Fruit fly (Drosophila melanogaster) whole organism, embryonic: ENCODE data around the gene CG42258.

ENCODE experiments used
- Atf6 ChIP-seq: fragments of 200-800 bp; sonication (Bioruptor generic); IDR thresholded peaks from 2 replicates; pipeline ENCODE4 v1.3.6; 2022; ENCODE audit warnings: missing biosample characterization, missing genetic modification characterization
- CG1024 ChIP-seq: fragments of 200-800 bp; sonication (Bioruptor generic); IDR thresholded peaks from 2 replicates; pipeline ENCODE4 v1.3.6; 2022; ENCODE audit warnings: missing biosample characterization, missing genetic modification characterization
- CG13287 ChIP-seq: fragments of 200-800 bp; sonication (Bioruptor generic); IDR thresholded peaks from 2 replicates; pipeline ENCODE4 v1.3.6; 2022; ENCODE audit warnings: missing biosample characterization, missing genetic modification characterization; ENCODE audit not compliant: partially characterized antibody
- CG14710 ChIP-seq: fragments of 200-800 bp; sonication (Bioruptor generic); optimal IDR thresholded peaks from 3 replicates; lab custom pipeline; 2019; ENCODE audit warnings: missing biosample characterization, mild to moderate bottlenecking, missing genetic modification characterization, moderate library complexity
- CG18599 ChIP-seq: fragments of 200-800 bp; sonication (Bioruptor generic); optimal IDR thresholded peaks from 3 replicates; lab custom pipeline; 2017; ENCODE audit warnings: missing biosample characterization, missing genetic modification characterization, mild to moderate bottlenecking, moderate library complexity, missing genetic modification reagents
- CG2199 ChIP-seq: fragments of 200-800 bp; sonication (Bioruptor generic); IDR thresholded peaks from 3 replicates; pipeline ENCODE4 v1.3.6; 2022; ENCODE audit warnings: missing biosample characterization, missing genetic modification characterization
- CG31441 ChIP-seq: fragments of 200-800 bp; sonication (Bioruptor generic); IDR thresholded peaks from 2 replicates; pipeline ENCODE4 v1.3.6; 2022; ENCODE audit warnings: missing biosample characterization, missing genetic modification characterization
- CG3838 ChIP-seq: fragments of 200-800 bp; sonication (Bioruptor generic); optimal IDR thresholded peaks from 3 replicates; lab custom pipeline; 2016; ENCODE audit warnings: missing biosample characterization, missing genetic modification characterization
- CG4404 ChIP-seq: fragments of 200-800 bp; sonication (Bioruptor generic); IDR thresholded peaks from 2 replicates; pipeline ENCODE4 v1.3.6; 2022; ENCODE audit warnings: missing biosample characterization, missing genetic modification characterization
- CG5245 ChIP-seq: fragments of 200-800 bp; sonication (Bioruptor generic); optimal IDR thresholded peaks from 3 replicates; lab custom pipeline; 2016; ENCODE audit warnings: missing biosample characterization, missing genetic modification characterization
- CG5953 ChIP-seq: fragments of 200-800 bp; sonication (Bioruptor generic); IDR thresholded peaks from 2 replicates; pipeline ENCODE4 v1.3.6; 2022; ENCODE audit warnings: missing biosample characterization, missing genetic modification characterization
- CG6175 ChIP-seq: fragments of 200-800 bp; sonication (Bioruptor generic); IDR thresholded peaks from 3 replicates; pipeline ENCODE4 v1.3.6; 2022; ENCODE audit warnings: missing biosample characterization, missing genetic modification characterization
- CG6254 ChIP-seq: fragments of 200-800 bp; sonication (Bioruptor generic); optimal IDR thresholded peaks from 3 replicates; lab custom pipeline; 2017; ENCODE audit warnings: mild to moderate bottlenecking, missing biosample characterization, missing genetic modification reagents, missing genetic modification characterization
- CG6765 ChIP-seq: fragments of 200-800 bp; sonication (Bioruptor generic); optimal IDR thresholded peaks from 3 replicates; lab custom pipeline; 2017; ENCODE audit warnings: missing biosample characterization, mild to moderate bottlenecking, missing genetic modification characterization
- CG8765 ChIP-seq: fragments of 200-800 bp; sonication (Bioruptor generic); IDR thresholded peaks from 2 replicates; pipeline ENCODE4 v1.3.6; 2022; ENCODE audit warnings: missing biosample characterization, missing genetic modification characterization
- CG9437 ChIP-seq: fragments of 200-800 bp; sonication (Bioruptor generic); optimal IDR thresholded peaks from 2 replicates; lab custom pipeline; 2018; ENCODE audit warnings: missing biosample characterization, mild to moderate bottlenecking, missing genetic modification characterization
- CG9817 ChIP-seq: fragments of 200-800 bp; sonication (Bioruptor generic); optimal IDR thresholded peaks from 2 replicates; lab custom pipeline; 2018; ENCODE audit warnings: missing biosample characterization, mild to moderate bottlenecking, missing genetic modification characterization, moderate library complexity
- Drgx ChIP-seq: fragments of 200-800 bp; sonication (Bioruptor generic); IDR thresholded peaks from 2 replicates; pipeline ENCODE4 v1.3.6; 2022; ENCODE audit warnings: missing biosample characterization, missing genetic modification characterization
- Fer1 ChIP-seq: fragments of 200-800 bp; sonication (Bioruptor generic); optimal IDR thresholded peaks from 2 replicates; lab custom pipeline; 2017; ENCODE audit warnings: missing biosample characterization, mild to moderate bottlenecking, missing genetic modification characterization
- Fer2 ChIP-seq: fragments of 200-800 bp; sonication (Bioruptor generic); optimal IDR thresholded peaks from 2 replicates; lab custom pipeline; 2018; ENCODE audit warnings: missing biosample characterization, mild to moderate bottlenecking, missing genetic modification characterization, moderate library complexity
- Gsc ChIP-seq: fragments of 200-800 bp; sonication (Bioruptor generic); IDR thresholded peaks from 2 replicates; pipeline ENCODE4 v1.3.6; 2022; ENCODE audit warnings: missing biosample characterization, missing genetic modification characterization
- HLHmδ ChIP-seq: fragments of 200-800 bp; sonication (Bioruptor generic); optimal IDR thresholded peaks from 2 replicates; lab custom pipeline; 2018; ENCODE audit warnings: missing biosample characterization, mild to moderate bottlenecking, missing genetic modification characterization, moderate library complexity
- Hand ChIP-seq: fragments of 200-800 bp; sonication (Bioruptor generic); optimal IDR thresholded peaks from 2 replicates; lab custom pipeline; 2017; ENCODE audit warnings: mild to moderate bottlenecking, missing biosample characterization, missing genetic modification reagents, missing genetic modification characterization
- MBD-R2 ChIP-seq: fragments of 200-800 bp; sonication (Bioruptor generic); IDR thresholded peaks from 2 replicates; pipeline ENCODE4 v1.3.6; 2022; ENCODE audit warnings: missing biosample characterization, missing genetic modification characterization
- MTF-1 ChIP-seq: fragments of 200-800 bp; sonication (Bioruptor generic); optimal IDR thresholded peaks from 2 replicates; lab custom pipeline; 2018; ENCODE audit warnings: missing biosample characterization, mild to moderate bottlenecking, missing genetic modification characterization, borderline replicate concordance
- NC2β ChIP-seq: fragments of 200-800 bp; sonication (Bioruptor generic); optimal IDR thresholded peaks from 2 replicates; lab custom pipeline; 2016; ENCODE audit warnings: missing biosample characterization, missing genetic modification characterization
- Opbp ChIP-seq: fragments of 200-800 bp; sonication (Bioruptor generic); IDR thresholded peaks from 3 replicates; pipeline ENCODE4 v1.3.6; 2022; ENCODE audit warnings: missing biosample characterization, missing genetic modification characterization; ENCODE audit not compliant: partially characterized antibody
- Poxn ChIP-seq: fragments of 200-800 bp; sonication (Bioruptor generic); IDR thresholded peaks from 2 replicates; pipeline ENCODE4 v1.3.6; 2022; ENCODE audit warnings: missing biosample characterization, missing genetic modification characterization
- Ssrp ChIP-seq: fragments of 200-800 bp; sonication (Bioruptor generic); optimal IDR thresholded peaks from 2 replicates; lab custom pipeline; 2018; ENCODE audit warnings: missing biosample characterization, mild to moderate bottlenecking, missing genetic modification characterization, moderate library complexity
- bbx ChIP-seq: fragments of 200-800 bp; sonication (Bioruptor generic); IDR thresholded peaks from 2 replicates; pipeline ENCODE4 v1.3.6; 2022; ENCODE audit warnings: missing biosample characterization, missing genetic modification characterization; ENCODE audit not compliant: partially characterized antibody
- crp ChIP-seq, 2 experiments: fragments of 200-800 bp; sonication (Bioruptor generic); optimal IDR thresholded peaks; 2 replicates in 1 of 2; 3 replicates in 1 of 2; lab custom pipeline; 2017; ENCODE audit warnings: missing biosample characterization in 2 of 2, missing genetic modification characterization in 2 of 2, mild to moderate bottlenecking in 1 of 2, moderate library complexity in 1 of 2
- ems ChIP-seq: fragments of 200-800 bp; sonication (Bioruptor generic); optimal IDR thresholded peaks from 3 replicates; lab custom pipeline; 2016; ENCODE audit warnings: missing biosample characterization, missing genetic modification characterization
- eyg ChIP-seq: fragments of 200-800 bp; sonication (Bioruptor generic); optimal IDR thresholded peaks from 3 replicates; lab custom pipeline; 2016; ENCODE audit warnings: missing biosample characterization, missing genetic modification characterization
- grau ChIP-seq: fragments of 200-800 bp; optimal IDR thresholded peaks from 3 replicates; lab custom pipeline; 2019; ENCODE audit warnings: missing biosample characterization, mild to moderate bottlenecking, missing genetic modification characterization, moderate library complexity
- gro ChIP-seq: fragments of 200-800 bp; sonication (Bioruptor generic); optimal IDR thresholded peaks from 2 replicates; lab custom pipeline; 2016; ENCODE audit warnings: missing biosample characterization, missing genetic modification characterization
- lola ChIP-seq, 3 experiments: fragments of >200 bp in 2 of 3; fragments of 200-800 bp in 1 of 3; sonication (Bioruptor generic) in 1 of 3; optimal IDR thresholded peaks; 2 replicates each; lab custom pipeline; 2017 to 2019; ENCODE audit warnings: missing biosample characterization in 3 of 3, missing genetic modification characterization in 3 of 3, mild to moderate bottlenecking in 1 of 3, moderate library complexity in 1 of 3
- mirr ChIP-seq: fragments of 200-800 bp; sonication (Bioruptor generic); optimal IDR thresholded peaks from 3 replicates; lab custom pipeline; 2018; ENCODE audit warnings: missing biosample characterization, mild to moderate bottlenecking, missing genetic modification characterization
- mld ChIP-seq: fragments of 200-800 bp; sonication (Bioruptor generic); IDR thresholded peaks from 3 replicates; pipeline ENCODE4 v1.3.6; 2022; ENCODE audit warnings: missing biosample characterization, missing genetic modification characterization; ENCODE audit not compliant: partially characterized antibody
- nmo ChIP-seq: fragments of 200-800 bp; sonication (Bioruptor generic); optimal IDR thresholded peaks from 2 replicates; lab custom pipeline; 2018; ENCODE audit warnings: missing biosample characterization, mild to moderate bottlenecking, missing genetic modification characterization, moderate library complexity
- pfk ChIP-seq: fragments of 200-800 bp; sonication (Bioruptor generic); optimal IDR thresholded peaks from 2 replicates; lab custom pipeline; 2018; ENCODE audit warnings: missing biosample characterization, mild to moderate bottlenecking, missing genetic modification characterization, moderate library complexity
- pita ChIP-seq: fragments of 200-800 bp; sonication (Bioruptor generic); optimal IDR thresholded peaks from 2 replicates; lab custom pipeline; 2017; ENCODE audit warnings: missing biosample characterization, mild to moderate bottlenecking, missing genetic modification characterization
- psq ChIP-seq: fragments of 200-800 bp; sonication (Bioruptor generic); optimal IDR thresholded peaks from 2 replicates; lab custom pipeline; 2017; ENCODE audit warnings: missing biosample characterization, missing genetic modification characterization
- sc ChIP-seq, 3 experiments: fragments of >200 bp in 2 of 3; fragments of 200-800 bp in 1 of 3; sonication (Bioruptor generic) in 1 of 3; optimal IDR thresholded peaks; 2 replicates in 2 of 3; 3 replicates in 1 of 3; lab custom pipeline; 2017; ENCODE audit warnings: mild to moderate bottlenecking in 1 of 3, missing biosample characterization in 1 of 3, missing genetic modification characterization in 1 of 3, missing genetic modification reagents in 1 of 3
- scrt ChIP-seq: fragments of 200-800 bp; sonication (Bioruptor generic); optimal IDR thresholded peaks from 2 replicates; lab custom pipeline; 2018; ENCODE audit warnings: missing biosample characterization, mild to moderate bottlenecking, missing genetic modification characterization, moderate library complexity
- sob ChIP-seq: fragments of 200-800 bp; sonication (Bioruptor generic); IDR thresholded peaks from 2 replicates; pipeline ENCODE4 v1.3.6; 2022; ENCODE audit warnings: missing biosample characterization, missing genetic modification characterization
- twi ChIP-seq: fragments of 200-800 bp; optimal IDR thresholded peaks from 2 replicates; lab custom pipeline; 2019; ENCODE audit warnings: missing biosample characterization, mild to moderate bottlenecking, missing genetic modification characterization, moderate library complexity

The CG42258 gene

DNA sequence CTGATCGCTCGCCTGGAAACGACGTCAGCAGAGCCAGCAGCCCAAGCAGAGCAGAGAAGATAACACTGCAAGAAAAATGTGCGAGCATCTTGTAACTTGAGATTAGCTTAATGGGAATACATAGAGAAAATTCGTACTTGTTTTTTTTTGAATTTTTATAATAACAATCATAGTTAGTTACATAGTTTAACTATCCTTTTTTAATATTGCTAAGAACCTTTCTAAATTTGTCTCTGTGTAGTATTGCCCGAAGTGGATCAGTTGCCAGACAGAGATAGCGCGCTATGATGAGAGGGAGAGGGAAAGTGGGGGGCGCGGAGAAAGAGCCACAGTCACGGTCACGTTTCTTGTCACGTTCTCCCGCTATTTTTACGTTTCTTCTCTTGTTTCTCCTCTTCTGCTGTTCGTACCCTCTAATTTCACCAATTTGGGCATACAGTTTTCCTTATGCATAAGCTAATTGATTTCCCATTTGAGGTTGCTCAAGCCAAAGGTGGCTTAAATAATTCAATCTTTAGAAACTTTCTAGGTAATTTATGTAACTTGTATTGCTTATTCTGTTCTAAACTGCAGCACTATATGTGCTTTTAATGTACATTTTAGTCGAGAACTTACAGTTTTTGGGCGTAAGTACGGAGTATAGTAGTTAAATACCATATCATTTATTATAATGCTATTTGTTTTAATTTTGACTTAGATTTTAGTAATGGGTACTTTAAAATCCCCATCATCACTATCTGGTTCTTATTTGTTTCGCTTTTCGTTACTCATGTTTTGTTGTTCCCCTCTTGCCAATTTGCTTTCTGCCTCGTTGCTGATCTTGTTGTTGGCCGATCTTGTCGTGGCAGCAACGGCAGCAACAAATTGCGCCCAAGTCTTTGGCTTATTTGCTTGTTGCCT, 47.7 kb downstream of the CG42258 start (continued):
- TF ChIP-seq MTF-1 (GFP tag; lab: Kevin White, UChicago): peak; percentile 60
- no peak for TF ChIP-seq eyg (GFP tag; lab: Kevin White, UChicago)
- peak; percentile 87 for TF ChIP-seq Drgx
- TF ChIP-seq Fer2 (tag; lab: Kevin White, UChicago): peak; percentile 45
- TF ChIP-seq CG6175 (GFP tag; lab: Robert Waterston, UW): 0 out of 3 replicates have a peak, but pooled peaks have one; percentile 51
- TF ChIP-seq HLHmδ (GFP tag; lab: Kevin White, UChicago): no peak
- no peak for TF ChIP-seq Opbp (GFP tag; lab: Robert Waterston, UW)
- no peak for TF ChIP-seq CG3838
- TF ChIP-seq CG9817 (tag; lab: Kevin White, UChicago): peak; percentile 72
- no peak for TF ChIP-seq crp (GFP tag; optimal IDR thresholded peaks at IDR 0.05; lab: Kevin White, UChicago)
- TF ChIP-seq CG5953 (GFP tag; lab: Robert Waterston, UW): no peak
- TF ChIP-seq CG8765 (GFP tag; lab: Robert Waterston, UW): peak; percentile 34; the same call in 1 of the 2 replicates
- TF ChIP-seq scrt: peak; percentile 54
- no peak for TF ChIP-seq pita
- 0 out of 3 replicates have a peak, but pooled peaks have one; percentile 31 for TF ChIP-seq CG2199 (GFP tag; lab: Robert Waterston, UW)
- TF ChIP-seq nmo (GFP tag; lab: Kevin White, UChicago): peak; percentile 90
- peak; percentile 76 for TF ChIP-seq CG6254 (GFP tag; lab: Kevin White, UChicago)
- peak; percentile 55 for TF ChIP-seq Gsc
- no peak for TF ChIP-seq mirr
- no peak for TF ChIP-seq bbx (GFP tag; lab: Robert Waterston, UW)
- TF ChIP-seq CG9437 (GFP tag; lab: Kevin White, UChicago): peak; percentile 50
- TF ChIP-seq Hand (GFP tag; lab: Kevin White, UChicago): no peak
- no peak for TF ChIP-seq psq (GFP tag; lab: Kevin White, UChicago)
- no peak for TF ChIP-seq CG6765
- TF ChIP-seq CG4404 (GFP tag; lab: Robert Waterston, UW): peak; percentile 64
- TF ChIP-seq gro (GFP tag; lab: Kevin White, UChicago): no peak
- TF ChIP-seq grau (tag; lab: Kevin White, UChicago): peak; percentile 53
- TF ChIP-seq ems (GFP tag; lab: Kevin White, UChicago): peak; percentile 40
- no peak for TF ChIP-seq pfk (GFP tag; lab: Kevin White, UChicago)
- peak; percentile 88 for TF ChIP-seq CG14710 (tag; lab: Kevin White, UChicago)
- peak; percentile 77 for TF ChIP-seq CG18599 (GFP tag; lab: Kevin White, UChicago)
- TF ChIP-seq Fer1 (GFP tag; lab: Kevin White, UChicago): peak; percentile 60
- TF ChIP-seq Poxn (GFP tag; lab: Robert Waterston, UW): 0 out of 2 replicates have a peak, but pooled peaks have one; percentile 15
- TF ChIP-seq sob (GFP tag; lab: Robert Waterston, UW): peak; percentile 71
- no peak for TF ChIP-seq CG13287 (GFP tag; lab: Robert Waterston, UW)
- TF ChIP-seq CG5245 (GFP tag; lab: Kevin White, UChicago): peak; percentile 80
- peak; percentile 38; the same call in 1 of the 2 replicates for TF ChIP-seq MBD-R2
- TF ChIP-seq CG31441 (GFP tag; lab: Robert Waterston, UW): peak; percentile 84
- no peak for TF ChIP-seq twi (tag; lab: Kevin White, UChicago)
- no peak for TF ChIP-seq sc (optimal IDR thresholded peaks at IDR 0.05; lab: Kevin White, UChicago)
- peak; percentile 71 for TF ChIP-seq sc (GFP tag; optimal IDR thresholded peaks at IDR 0.05; lab: Kevin White, UChicago)
- peak; percentile 71 for TF ChIP-seq NC2β
- peak; percentile 83 for TF ChIP-seq Ssrp (tag; lab: Kevin White, UChicago)
- peak in 1 of 3 experiments; percentile 84 for TF ChIP-seq lola (GFP tag; optimal IDR thresholded peaks at IDR 0.05; lab: Kevin White, UChicago)
- peak; percentile 40; the same call in 1 of the 2 replicates for TF ChIP-seq Atf6
- peak; percentile 66; the same call in 1 of the 2 replicates for TF ChIP-seq CG1024 (GFP tag; lab: Robert Waterston, UW)
- TF ChIP-seq mld (GFP tag; lab: Robert Waterston, UW): no peak
